Worm (Caenorhabditis elegans) whole organism, L3 larva: ENCODE measurements around the gene vmo-1.

Experiments used
- ama-1 ChIP-seq: fragments of 150-350 bp; optimal IDR thresholded peaks from 2 replicates; lab custom pipeline; 2018
- fos-1 ChIP-seq: fragments of 150-350 bp; optimal IDR thresholded peaks from 2 replicates; lab custom pipeline; 2014; ENCODE audit warnings: missing biosample characterization, missing genetic modification characterization

- TF ChIP-seq ama-1 (lab: Kevin White, UChicago) (no peak), fos-1 (tag; lab: Kevin White, UChicago) (no peak)
Observed at ce11 chrV:20517005-20517404, 35.9 kb downstream of the vmo-1 start.
